Worm (Caenorhabditis elegans) whole organism, young adult: ENCODE results near the gene gst-29.

Source experiments
- F52B5.7 ChIP-seq: sonication (generic microtip); optimal IDR thresholded peaks from 2 replicates; lab custom pipeline; 2016; ENCODE audit warnings: mild to moderate bottlenecking, missing genetic modification characterization, missing compliant biosample characterization
- T07F8.4 ChIP-seq: sonication (generic microtip); optimal IDR thresholded peaks from 2 replicates; lab custom pipeline; 2016; ENCODE audit warnings: mild to moderate bottlenecking, missing genetic modification characterization, moderate library complexity, missing compliant biosample characterization
- Y67H2A.10 ChIP-seq: fragments of 200-800 bp; sonication (Bioruptor generic); conservative IDR thresholded peaks from 2 replicates; pipeline ENCODE4 v1.3.6; 2022; ENCODE audit warnings: missing genetic modification reagents, missing genetic modification characterization, missing compliant biosample characterization
- aptf-3 ChIP-seq: fragments of 200-800 bp; sonication (Bioruptor generic); IDR thresholded peaks from 2 replicates; pipeline ENCODE4 v1.3.6; 2022; ENCODE audit warnings: missing genetic modification characterization, missing compliant biosample characterization
- ceh-27 ChIP-seq: fragments of 200-800 bp; sonication (Bioruptor generic); optimal IDR thresholded peaks from 2 replicates; lab custom pipeline; 2018; ENCODE audit warnings: mild to moderate bottlenecking, missing genetic modification characterization, moderate library complexity, missing compliant biosample characterization
- ekl-4 ChIP-seq: fragments of 200-800 bp; sonication (Bioruptor generic); IDR thresholded peaks from 2 replicates; pipeline ENCODE4 v1.3.6; 2022; ENCODE audit warnings: missing genetic modification reagents, missing genetic modification characterization, missing compliant biosample characterization
- madf-3 ChIP-seq: fragments of 200-800 bp; sonication (Bioruptor generic); IDR thresholded peaks from 2 replicates; pipeline ENCODE4 v1.3.6; 2022; ENCODE audit warnings: missing genetic modification reagents, missing genetic modification characterization, missing compliant biosample characterization
- pha-4 ChIP-seq: fragments of 150-350 bp; sonication (generic microtip); optimal IDR thresholded peaks from 2 replicates; lab custom pipeline; 2014; ENCODE audit warnings: missing biosample characterization, missing genetic modification reagents, missing genetic modification characterization
- snpc-4 ChIP-seq, 5 experiments: fragments of 150-350 bp in 1 of 5; sonication (generic microtip) in 4 of 5; optimal IDR thresholded peaks; 2 replicates each; lab custom pipeline; 2014 to 2018; ENCODE audit warnings: missing genetic modification characterization in 5 of 5, missing biosample characterization in 3 of 5, antibody characterized with exemption in 2 of 5, mild to moderate bottlenecking in 2 of 5, missing compliant biosample characterization in 2 of 5, missing genotype in 2 of 5, moderate library complexity in 2 of 5, missing genetic modification reagents in 1 of 5
- unc-130 ChIP-seq: sonication (generic microtip); optimal IDR thresholded peaks from 2 replicates; lab custom pipeline; 2016; ENCODE audit warnings: missing genetic modification reagents, missing genetic modification characterization, missing compliant biosample characterization
- unc-62 ChIP-seq: fragments of 150-350 bp; optimal IDR thresholded peaks from 2 replicates; lab custom pipeline; 2014; ENCODE audit warnings: missing biosample characterization, missing genetic modification reagents, missing genetic modification characterization
- ztf-26 ChIP-seq: sonication (generic microtip); optimal IDR thresholded peaks from 2 replicates; lab custom pipeline; 2017; ENCODE audit warnings: missing genetic modification characterization, missing compliant biosample characterization

ce11 chrII:15148442-15148841 is 21.2 kb downstream of the gst-29 start:
- no peak for TF ChIP-seq madf-3 (GFP tag; lab: Robert Waterston, UW)
- no peak for TF ChIP-seq Y67H2A.10 (GFP tag; lab: Robert Waterston, UW)
- no peak for TF ChIP-seq aptf-3 (GFP tag; lab: Robert Waterston, UW)
- no peak for TF ChIP-seq unc-62
- no peak for TF ChIP-seq F52B5.7 (tag; lab: Kevin White, UChicago)
- TF ChIP-seq ekl-4 (GFP tag; lab: Robert Waterston, UW) = no peak
- TF ChIP-seq T07F8.4 (tag; lab: Kevin White, UChicago) = no peak
- TF ChIP-seq snpc-4 (GFP tag; optimal IDR thresholded peaks at IDR 0.05; lab: Kevin White, UChicago) = no peak
- no peak for TF ChIP-seq snpc-4 (tag; optimal IDR thresholded peaks at IDR 0.05; lab: Kevin White, UChicago)
- no peak for TF ChIP-seq ztf-26
- no peak for TF ChIP-seq ceh-27
- TF ChIP-seq unc-130 (GFP tag; lab: Kevin White, UChicago) = no peak
- no peak for TF ChIP-seq pha-4 (tag; lab: Kevin White, UChicago)
